Fruit fly (Drosophila melanogaster) whole organism, prepupa: ENCODE results near the gene CG34248.

Experiments used
- Blimp-1 ChIP-seq: fragments of 200-800 bp; sonication (Bioruptor generic); optimal IDR thresholded peaks from 3 replicates; lab custom pipeline; 2017; ENCODE audit warnings: missing biosample characterization, missing genetic modification characterization, mild to moderate bottlenecking, moderate library complexity, missing genetic modification reagents
- CG10669 ChIP-seq: fragments of 200-800 bp; sonication (Bioruptor generic); optimal IDR thresholded peaks from 3 replicates; lab custom pipeline; 2018; ENCODE audit warnings: missing biosample characterization, mild to moderate bottlenecking, missing genetic modification characterization, moderate library complexity
- CG11762 ChIP-seq: fragments of 200-800 bp; sonication (Bioruptor generic); optimal IDR thresholded peaks from 3 replicates; lab custom pipeline; 2016; ENCODE audit warnings: missing biosample characterization, missing genetic modification characterization; ENCODE audit not compliant: insufficient read depth
- CG1621 ChIP-seq: fragments of 200-800 bp; sonication (Bioruptor generic); optimal IDR thresholded peaks from 3 replicates; lab custom pipeline; 2018; ENCODE audit warnings: missing biosample characterization, mild to moderate bottlenecking, missing genetic modification characterization
- CG3032 ChIP-seq: fragments of 200-800 bp; optimal IDR thresholded peaks from 2 replicates; lab custom pipeline; 2019; ENCODE audit warnings: missing biosample characterization, mild to moderate bottlenecking, missing genetic modification characterization, moderate library complexity
- CG32006 ChIP-seq: fragments of 200-800 bp; sonication (Bioruptor generic); optimal IDR thresholded peaks from 3 replicates; lab custom pipeline; 2017; ENCODE audit warnings: missing biosample characterization, mild to moderate bottlenecking, missing genetic modification characterization
- CG3919 ChIP-seq: fragments of 200-800 bp; sonication (Bioruptor generic); optimal IDR thresholded peaks from 3 replicates; lab custom pipeline; 2016; ENCODE audit warnings: missing biosample characterization, missing genetic modification characterization
- CG4318 ChIP-seq: fragments of 200-800 bp; sonication (Bioruptor generic); optimal IDR thresholded peaks from 3 replicates; lab custom pipeline; 2017; ENCODE audit warnings: missing biosample characterization, mild to moderate bottlenecking, missing genetic modification characterization
- CG6163 ChIP-seq: fragments of 200-800 bp; sonication (Bioruptor generic); IDR thresholded peaks from 3 replicates; pipeline ENCODE4 v1.3.6; 2022; ENCODE audit warnings: missing biosample characterization, missing genetic modification characterization
- CG6276 ChIP-seq: fragments of 200-800 bp; sonication (Bioruptor generic); optimal IDR thresholded peaks from 2 replicates; lab custom pipeline; 2017; ENCODE audit warnings: missing biosample characterization, mild to moderate bottlenecking, missing genetic modification characterization
- CG6792 ChIP-seq: fragments of 200-800 bp; sonication (Bioruptor generic); optimal IDR thresholded peaks from 3 replicates; lab custom pipeline; 2016; ENCODE audit warnings: missing biosample characterization, missing genetic modification characterization
- CG6808 ChIP-seq: fragments of 200-800 bp; sonication (Bioruptor generic); optimal IDR thresholded peaks from 3 replicates; lab custom pipeline; 2017; ENCODE audit warnings: missing biosample characterization, missing genetic modification characterization, mild to moderate bottlenecking, moderate library complexity, missing genetic modification reagents
- CG6854 ChIP-seq: fragments of 200-800 bp; sonication (Bioruptor generic); optimal IDR thresholded peaks from 2 replicates; lab custom pipeline; 2017; ENCODE audit warnings: missing biosample characterization, mild to moderate bottlenecking, missing genetic modification characterization
- CG8319 ChIP-seq: fragments of 200-800 bp; sonication (Bioruptor generic); optimal IDR thresholded peaks from 3 replicates; lab custom pipeline; 2016; ENCODE audit warnings: missing biosample characterization, missing genetic modification characterization
- CG8632 ChIP-seq: fragments of 200-800 bp; sonication (Bioruptor generic); optimal IDR thresholded peaks from 3 replicates; lab custom pipeline; 2016; ENCODE audit warnings: missing biosample characterization, missing genetic modification characterization
- CG9139 ChIP-seq: fragments of 200-800 bp; sonication (Bioruptor generic); optimal IDR thresholded peaks from 3 replicates; lab custom pipeline; 2017; ENCODE audit warnings: missing biosample characterization, mild to moderate bottlenecking, missing genetic modification characterization
- Eip78C ChIP-seq: fragments of 200-800 bp; sonication (Bioruptor generic); peaks from one replicate; lab custom pipeline; 2016; ENCODE audit warnings: missing biosample characterization, missing genetic modification characterization
- Eip93F ChIP-seq: fragments of 200-800 bp; sonication (Bioruptor generic); optimal IDR thresholded peaks from 2 replicates; lab custom pipeline; 2016; ENCODE audit warnings: missing biosample characterization, mild to moderate bottlenecking, missing genetic modification characterization
- Hr38 ChIP-seq: sonication (Bioruptor generic); optimal IDR thresholded peaks from 2 replicates; lab custom pipeline; 2016; ENCODE audit warnings: missing biosample characterization, missing genetic modification characterization
- Hr4 ChIP-seq: fragments of 200-800 bp; sonication (Bioruptor generic); optimal IDR thresholded peaks from 3 replicates; lab custom pipeline; 2016; ENCODE audit warnings: missing biosample characterization, missing genetic modification characterization
- Met ChIP-seq: fragments of 200-800 bp; sonication (Bioruptor generic); optimal IDR thresholded peaks from 3 replicates; lab custom pipeline; 2016; ENCODE audit warnings: missing biosample characterization, missing genetic modification characterization
- OdsH ChIP-seq: fragments of 200-800 bp; sonication (Bioruptor generic); optimal IDR thresholded peaks from 3 replicates; lab custom pipeline; 2016; ENCODE audit warnings: missing biosample characterization, missing genetic modification characterization
- Sox102F ChIP-seq: fragments of 200-800 bp; sonication (Bioruptor generic); optimal IDR thresholded peaks from 2 replicates; lab custom pipeline; 2016; ENCODE audit warnings: missing biosample characterization, mild to moderate bottlenecking, missing genetic modification characterization
- Sox14 ChIP-seq: fragments of 200-800 bp; sonication (Bioruptor generic); optimal IDR thresholded peaks from 3 replicates; lab custom pipeline; 2016; ENCODE audit warnings: missing biosample characterization, missing genetic modification characterization
- cyc ChIP-seq: fragments of 200-800 bp; sonication (Bioruptor generic); optimal IDR thresholded peaks from 3 replicates; lab custom pipeline; 2016; ENCODE audit warnings: missing biosample characterization, missing genetic modification characterization
- dsx ChIP-seq: fragments of 200-800 bp; optimal IDR thresholded peaks from 3 replicates; lab custom pipeline; 2019; ENCODE audit warnings: missing biosample characterization, mild to moderate bottlenecking, missing genetic modification characterization, moderate library complexity; ENCODE audit not compliant: poor library complexity, severe bottlenecking
- fd59A ChIP-seq: fragments of 200-800 bp; sonication (Bioruptor generic); optimal IDR thresholded peaks from 2 replicates; lab custom pipeline; 2017; ENCODE audit warnings: missing biosample characterization, mild to moderate bottlenecking, missing genetic modification characterization, missing genetic modification reagents
- fd85E ChIP-seq: fragments of 200-800 bp; sonication (Bioruptor generic); optimal IDR thresholded peaks from 3 replicates; lab custom pipeline; 2016; ENCODE audit warnings: missing biosample characterization, missing genetic modification characterization
- fkh ChIP-seq: fragments of 200-800 bp; sonication (Bioruptor generic); optimal IDR thresholded peaks from 3 replicates; lab custom pipeline; 2017; ENCODE audit warnings: missing biosample characterization, mild to moderate bottlenecking, missing genetic modification characterization, moderate library complexity
- lz ChIP-seq: fragments of 200-800 bp; sonication (Bioruptor generic); optimal IDR thresholded peaks from 3 replicates; lab custom pipeline; 2016; ENCODE audit warnings: missing biosample characterization, missing genetic modification characterization
- spab ChIP-seq: fragments of 200-800 bp; sonication (Bioruptor generic); optimal IDR thresholded peaks from 2 replicates; lab custom pipeline; 2017; ENCODE audit warnings: missing biosample characterization, mild to moderate bottlenecking, missing genetic modification characterization, missing genetic modification reagents
- svp ChIP-seq: fragments of 200-800 bp; sonication (Bioruptor generic); peaks from one replicate; lab custom pipeline; 2016; ENCODE audit warnings: missing biosample characterization, missing genetic modification characterization
- topi ChIP-seq: fragments of 200-800 bp; sonication (Bioruptor generic); optimal IDR thresholded peaks from 3 replicates; lab custom pipeline; 2016; ENCODE audit warnings: missing biosample characterization, missing genetic modification characterization
- vri ChIP-seq: fragments of 200-800 bp; sonication (Bioruptor generic); optimal IDR thresholded peaks from 3 replicates; lab custom pipeline; 2016; ENCODE audit warnings: missing biosample characterization, mild to moderate bottlenecking, missing genetic modification characterization

The CG34248 gene

dm6 chr3L:16259552-16259951 is 11.2 kb downstream of the CG34248 start, which contains the start of gene CG13053 (continued):
- TF ChIP-seq OdsH (GFP tag; lab: Kevin White, UChicago), result peak; percentile 8
- TF ChIP-seq CG8319 (GFP tag; lab: Kevin White, UChicago), result no peak
- no peak for TF ChIP-seq topi (GFP tag; lab: Kevin White, UChicago)
- peak; percentile 31; the same call in 1 of the 3 replicates for TF ChIP-seq CG6163 (GFP tag; lab: Robert Waterston, UW)
- TF ChIP-seq cyc, result no peak
- TF ChIP-seq CG32006 (GFP tag; lab: Kevin White, UChicago), result no peak
- peak; percentile 71 for TF ChIP-seq spab
- no peak for TF ChIP-seq CG6276 (GFP tag; lab: Kevin White, UChicago)
- peak; percentile 67 for TF ChIP-seq CG10669
- peak; percentile 6 for TF ChIP-seq CG9139 (GFP tag; lab: Kevin White, UChicago)
- TF ChIP-seq CG11762 (GFP tag; lab: Kevin White, UChicago), result no peak

dm6 chr3L:16257118-16257627 is 13.5 kb downstream of the CG34248 start, which contains the start of gene CG13054:
TSS of gene CG13054 (minus strand) at chr3L:16257191.
- TF ChIP-seq Hr38 (GFP tag; lab: Kevin White, UChicago), result no peak
- TF ChIP-seq CG1621, result no peak
- no peak for TF ChIP-seq Eip78C (GFP tag; lab: Kevin White, UChicago)
- no peak for TF ChIP-seq CG8319 (GFP tag; lab: Kevin White, UChicago)
- TF ChIP-seq Blimp-1 (GFP tag; lab: Kevin White, UChicago), result no peak
- no peak for TF ChIP-seq fkh (GFP tag; lab: Kevin White, UChicago)
- no peak for TF ChIP-seq vri (GFP tag; lab: Kevin White, UChicago)
- TF ChIP-seq CG6792, result no peak
- no peak for TF ChIP-seq dsx (GFP tag; lab: Kevin White, UChicago)
- no peak for TF ChIP-seq cyc
- TF ChIP-seq CG6808 (GFP tag; lab: Kevin White, UChicago), result no peak
- TF ChIP-seq fd85E (GFP tag; lab: Kevin White, UChicago), result no peak
- TF ChIP-seq Hr4 (GFP tag; lab: Kevin White, UChicago), result no peak
- TF ChIP-seq CG8632 (GFP tag; lab: Kevin White, UChicago), result no peak
- TF ChIP-seq, all 60 proteins: peak for 0

- no peak for TF ChIP-seq CG4318 (GFP tag; lab: Kevin White, UChicago)
Observed at dm6 chr3L:16252255-16252654, 18.4 kb downstream of the CG34248 start, which contains the start of gene CG13055. TSS of gene CG13055 (minus strand) at chr3L:16252355.

dm6 chr3L:16241296-16241695 is 29.4 kb downstream of the CG34248 start:
- no peak for TF ChIP-seq Sox102F (GFP tag; lab: Kevin White, UChicago)
- TF ChIP-seq CG3919, result no peak
- TF ChIP-seq Met (GFP tag; lab: Kevin White, UChicago), result no peak
- TF ChIP-seq topi (GFP tag; lab: Kevin White, UChicago), result no peak
- no peak for TF ChIP-seq dsx (GFP tag; lab: Kevin White, UChicago)
- TF ChIP-seq Eip93F, result no peak
- TF ChIP-seq CG9139 (GFP tag; lab: Kevin White, UChicago), result no peak
- TF ChIP-seq fd59A (GFP tag; lab: Kevin White, UChicago), result no peak
- TF ChIP-seq CG3032 (tag; lab: Kevin White, UChicago), result no peak
- no peak for TF ChIP-seq fd85E (GFP tag; lab: Kevin White, UChicago)
- no peak for TF ChIP-seq OdsH (GFP tag; lab: Kevin White, UChicago)

dm6 chr3L:16233850-16234494 is 36.7 kb downstream of the CG34248 start:
- TF ChIP-seq CG6854 (GFP tag; lab: Kevin White, UChicago) (peak; percentile 14), Sox14 (GFP tag; lab: Kevin White, UChicago) (peak; percentile 38), Eip78C (GFP tag; lab: Kevin White, UChicago) (peak; percentile 67), dsx (GFP tag; lab: Kevin White, UChicago) (peak; percentile 56), CG6276 (GFP tag; lab: Kevin White, UChicago) (no peak), CG6808 (GFP tag; lab: Kevin White, UChicago) (peak; percentile 0), vri (GFP tag; lab: Kevin White, UChicago) (peak; percentile 28), lz (GFP tag; lab: Kevin White, UChicago) (no peak), svp (peak; percentile 86)
